Fruit fly (Drosophila melanogaster) whole organism, embryonic: ENCODE data around the gene CG32074.

ENCODE experiments used
- ATbp ChIP-seq: fragments of 200-800 bp; sonication (Bioruptor generic); optimal IDR thresholded peaks from 2 replicates; lab custom pipeline; 2017; ENCODE audit warnings: missing biosample characterization, mild to moderate bottlenecking, missing genetic modification characterization, missing genetic modification reagents
- Atf6 ChIP-seq: fragments of 200-800 bp; sonication (Bioruptor generic); IDR thresholded peaks from 2 replicates; pipeline ENCODE4 v1.3.6; 2022; ENCODE audit warnings: missing biosample characterization, missing genetic modification characterization
- BtbVII ChIP-seq: fragments of 200-800 bp; sonication (Bioruptor generic); optimal IDR thresholded peaks from 3 replicates; lab custom pipeline; 2017; ENCODE audit warnings: missing biosample characterization, mild to moderate bottlenecking, missing genetic modification characterization
- CG11504 ChIP-seq: fragments of 200-800 bp; sonication (Bioruptor generic); optimal IDR thresholded peaks from 3 replicates; lab custom pipeline; 2019; ENCODE audit warnings: missing biosample characterization, mild to moderate bottlenecking, missing genetic modification characterization, moderate library complexity
- CG12104 ChIP-seq: fragments of 200-800 bp; sonication (Bioruptor generic); optimal IDR thresholded peaks from 3 replicates; lab custom pipeline; 2016; ENCODE audit warnings: missing biosample characterization, missing genetic modification characterization
- CG13424 ChIP-seq: fragments of 200-800 bp; sonication (Bioruptor generic); optimal IDR thresholded peaks from 2 replicates; lab custom pipeline; 2019; ENCODE audit warnings: missing biosample characterization, mild to moderate bottlenecking, missing genetic modification characterization, moderate library complexity
- CG15514 ChIP-seq: fragments of 200-800 bp; sonication (Bioruptor generic); optimal IDR thresholded peaks from 3 replicates; lab custom pipeline; 2017; ENCODE audit warnings: missing biosample characterization, missing genetic modification characterization, mild to moderate bottlenecking, moderate library complexity, missing genetic modification reagents
- CG15696 ChIP-seq: fragments of 200-800 bp; sonication (Bioruptor generic); optimal IDR thresholded peaks from 2 replicates; lab custom pipeline; 2019; ENCODE audit warnings: missing biosample characterization, mild to moderate bottlenecking, missing genetic modification characterization, moderate library complexity
- CG16813 ChIP-seq: fragments of 200-800 bp; sonication (Bioruptor generic); IDR thresholded peaks from 3 replicates; pipeline ENCODE4 v1.3.6; 2022; ENCODE audit warnings: missing biosample characterization, missing genetic modification characterization; ENCODE audit not compliant: partially characterized antibody
- CG17328 ChIP-seq: fragments of 200-800 bp; sonication (Bioruptor generic); IDR thresholded peaks from 2 replicates; pipeline ENCODE4 v1.3.6; 2022; ENCODE audit warnings: missing biosample characterization, missing genetic modification characterization
- CG30431 ChIP-seq: fragments of 200-800 bp; sonication (Bioruptor generic); optimal IDR thresholded peaks from 2 replicates; lab custom pipeline; 2017; ENCODE audit warnings: missing biosample characterization, missing genetic modification characterization
- CG33213 ChIP-seq: fragments of 200-800 bp; sonication (Bioruptor generic); optimal IDR thresholded peaks from 3 replicates; lab custom pipeline; 2016; ENCODE audit warnings: missing biosample characterization, missing genetic modification characterization
- CG6254 ChIP-seq: fragments of 200-800 bp; sonication (Bioruptor generic); optimal IDR thresholded peaks from 3 replicates; lab custom pipeline; 2017; ENCODE audit warnings: mild to moderate bottlenecking, missing biosample characterization, missing genetic modification reagents, missing genetic modification characterization
- CG7357 ChIP-seq: fragments of 200-800 bp; sonication (Bioruptor generic); IDR thresholded peaks from 3 replicates; pipeline ENCODE4 v1.3.6; 2022; ENCODE audit warnings: missing biosample characterization, missing genetic modification characterization
- CG7987 ChIP-seq: fragments of 200-800 bp; sonication (Bioruptor generic); optimal IDR thresholded peaks from 2 replicates; lab custom pipeline; 2018; ENCODE audit warnings: missing biosample characterization, mild to moderate bottlenecking, missing genetic modification characterization, moderate library complexity
- CTCF ChIP-seq: fragments of 200-800 bp; sonication (Bioruptor generic); optimal IDR thresholded peaks from 2 replicates; lab custom pipeline; 2017; ENCODE audit warnings: missing biosample characterization, mild to moderate bottlenecking, missing genetic modification characterization, moderate library complexity
- Dip2 ChIP-seq: fragments of 200-800 bp; sonication (Bioruptor generic); IDR thresholded peaks from 2 replicates; pipeline ENCODE4 v1.3.6; 2022; ENCODE audit warnings: missing biosample characterization, missing genetic modification characterization
- HLH4C ChIP-seq: fragments of 200-800 bp; sonication (Bioruptor generic); IDR thresholded peaks from 3 replicates; pipeline ENCODE4 v1.3.6; 2022; ENCODE audit warnings: missing biosample characterization, missing genetic modification characterization; ENCODE audit not compliant: partially characterized antibody
- HmgZ ChIP-seq: fragments of 200-800 bp; sonication (Bioruptor generic); optimal IDR thresholded peaks from 2 replicates; lab custom pipeline; 2018; ENCODE audit warnings: missing biosample characterization, mild to moderate bottlenecking, missing genetic modification characterization
- Hr51 ChIP-seq, 2 experiments: fragments of 200-800 bp; sonication (Bioruptor generic); optimal IDR thresholded peaks; 2 replicates in 1 of 2; 3 replicates in 1 of 2; lab custom pipeline; 2016 to 2018; ENCODE audit warnings: missing biosample characterization in 2 of 2, missing genetic modification characterization in 2 of 2, mild to moderate bottlenecking in 1 of 2, moderate library complexity in 1 of 2
- Hsf ChIP-seq: fragments of 200-800 bp; sonication (Bioruptor generic); optimal IDR thresholded peaks from 3 replicates; lab custom pipeline; 2016; ENCODE audit warnings: missing biosample characterization, missing genetic modification characterization
- Lpt ChIP-seq: fragments of >200 bp; optimal IDR thresholded peaks from 2 replicates; lab custom pipeline; 2018; ENCODE audit warnings: missing biosample characterization, missing genetic modification characterization
- Myb ChIP-seq: fragments of 200-800 bp; sonication (Bioruptor generic); optimal IDR thresholded peaks from 2 replicates; lab custom pipeline; 2016; ENCODE audit warnings: missing biosample characterization, missing genetic modification characterization
- Sox102F ChIP-seq: fragments of 200-800 bp; sonication (Bioruptor generic); optimal IDR thresholded peaks from 2 replicates; lab custom pipeline; 2018; ENCODE audit warnings: missing biosample characterization, mild to moderate bottlenecking, missing genetic modification characterization, moderate library complexity
- Vsx1 ChIP-seq: fragments of 200-800 bp; sonication (Bioruptor generic); optimal IDR thresholded peaks from 2 replicates; lab custom pipeline; 2017; ENCODE audit warnings: missing biosample characterization, mild to moderate bottlenecking, missing genetic modification characterization, missing genetic modification reagents
- az2 ChIP-seq: fragments of 200-800 bp; sonication (Bioruptor generic); optimal IDR thresholded peaks from 3 replicates; lab custom pipeline; 2016; ENCODE audit warnings: missing biosample characterization, missing genetic modification characterization
- crol ChIP-seq: fragments of 200-800 bp; sonication (Bioruptor generic); IDR thresholded peaks from 2 replicates; pipeline ENCODE4 v1.3.6; 2022; ENCODE audit warnings: missing biosample characterization, missing genetic modification characterization
- dan ChIP-seq: fragments of 200-800 bp; sonication (Bioruptor generic); IDR thresholded peaks from 2 replicates; pipeline ENCODE4 v1.3.6; 2022; ENCODE audit warnings: missing biosample characterization, missing genetic modification characterization
- dmrt11E ChIP-seq: fragments of 200-800 bp; sonication (Bioruptor generic); optimal IDR thresholded peaks from 3 replicates; lab custom pipeline; 2018; ENCODE audit warnings: missing biosample characterization, mild to moderate bottlenecking, missing genetic modification characterization, moderate library complexity
- ems ChIP-seq: fragments of 200-800 bp; sonication (Bioruptor generic); optimal IDR thresholded peaks from 3 replicates; lab custom pipeline; 2016; ENCODE audit warnings: missing biosample characterization, missing genetic modification characterization
- fu2 ChIP-seq: fragments of 200-800 bp; sonication (Bioruptor generic); optimal IDR thresholded peaks from 2 replicates; lab custom pipeline; 2016; ENCODE audit warnings: missing biosample characterization, missing genetic modification characterization
- gcm ChIP-seq: fragments of 200-800 bp; sonication (Bioruptor generic); optimal IDR thresholded peaks from 2 replicates; lab custom pipeline; 2019; ENCODE audit warnings: missing biosample characterization, mild to moderate bottlenecking, missing genetic modification characterization, moderate library complexity
- knrl ChIP-seq: fragments of 200-800 bp; sonication (Bioruptor generic); IDR thresholded peaks from 3 replicates; pipeline ENCODE4 v1.3.6; 2022; ENCODE audit warnings: missing biosample characterization, missing genetic modification characterization; ENCODE audit not compliant: partially characterized antibody
- mld ChIP-seq: fragments of 200-800 bp; sonication (Bioruptor generic); IDR thresholded peaks from 3 replicates; pipeline ENCODE4 v1.3.6; 2022; ENCODE audit warnings: missing biosample characterization, missing genetic modification characterization; ENCODE audit not compliant: partially characterized antibody
- org-1 ChIP-seq: fragments of 200-800 bp; sonication (Bioruptor generic); optimal IDR thresholded peaks from 2 replicates; lab custom pipeline; 2017; ENCODE audit warnings: missing biosample characterization, missing genetic modification characterization
- repo ChIP-seq: fragments of 200-800 bp; sonication (Bioruptor generic); optimal IDR thresholded peaks from 2 replicates; lab custom pipeline; 2016; ENCODE audit warnings: missing biosample characterization, missing genetic modification characterization
- sens ChIP-seq: fragments of 200-800 bp; sonication (Bioruptor generic); peaks from one replicate; lab custom pipeline; 2016; ENCODE audit warnings: missing biosample characterization, missing genetic modification characterization
- sens-2 ChIP-seq: fragments of 200-800 bp; sonication (Bioruptor generic); IDR thresholded peaks from 2 replicates; pipeline ENCODE4 v1.3.6; 2022; ENCODE audit warnings: missing biosample characterization, missing genetic modification characterization
- shn ChIP-seq: fragments of 200-800 bp; sonication (Bioruptor generic); optimal IDR thresholded peaks from 3 replicates; lab custom pipeline; 2016; ENCODE audit warnings: missing biosample characterization, missing genetic modification characterization
- slbo ChIP-seq: fragments of 200-800 bp; sonication (Bioruptor generic); IDR thresholded peaks from 2 replicates; pipeline ENCODE4 v1.3.6; 2022; ENCODE audit warnings: missing biosample characterization, missing genetic modification characterization
- slp2 ChIP-seq: fragments of 200-800 bp; sonication (Bioruptor generic); optimal IDR thresholded peaks from 2 replicates; lab custom pipeline; 2016; ENCODE audit warnings: missing biosample characterization, missing genetic modification characterization
- sna ChIP-seq: fragments of 200-800 bp; sonication (Bioruptor generic); IDR thresholded peaks from 2 replicates; pipeline ENCODE4 v1.3.6; 2022; ENCODE audit warnings: missing biosample characterization, missing genetic modification characterization; ENCODE audit not compliant: partially characterized antibody
- tin ChIP-seq: fragments of 200-800 bp; sonication (Bioruptor generic); optimal IDR thresholded peaks from 3 replicates; lab custom pipeline; 2016; ENCODE audit warnings: missing biosample characterization, missing genetic modification characterization
- trem ChIP-seq: fragments of 200-800 bp; optimal IDR thresholded peaks from 3 replicates; lab custom pipeline; 2019; ENCODE audit warnings: missing biosample characterization, mild to moderate bottlenecking, missing genetic modification characterization, moderate library complexity
- unc-4 ChIP-seq: fragments of 200-800 bp; sonication (Bioruptor generic); IDR thresholded peaks from 2 replicates; pipeline ENCODE4 v1.3.6; 2022; ENCODE audit warnings: missing biosample characterization, missing genetic modification characterization; ENCODE audit not compliant: partially characterized antibody

Gene CG32074

DNA sequence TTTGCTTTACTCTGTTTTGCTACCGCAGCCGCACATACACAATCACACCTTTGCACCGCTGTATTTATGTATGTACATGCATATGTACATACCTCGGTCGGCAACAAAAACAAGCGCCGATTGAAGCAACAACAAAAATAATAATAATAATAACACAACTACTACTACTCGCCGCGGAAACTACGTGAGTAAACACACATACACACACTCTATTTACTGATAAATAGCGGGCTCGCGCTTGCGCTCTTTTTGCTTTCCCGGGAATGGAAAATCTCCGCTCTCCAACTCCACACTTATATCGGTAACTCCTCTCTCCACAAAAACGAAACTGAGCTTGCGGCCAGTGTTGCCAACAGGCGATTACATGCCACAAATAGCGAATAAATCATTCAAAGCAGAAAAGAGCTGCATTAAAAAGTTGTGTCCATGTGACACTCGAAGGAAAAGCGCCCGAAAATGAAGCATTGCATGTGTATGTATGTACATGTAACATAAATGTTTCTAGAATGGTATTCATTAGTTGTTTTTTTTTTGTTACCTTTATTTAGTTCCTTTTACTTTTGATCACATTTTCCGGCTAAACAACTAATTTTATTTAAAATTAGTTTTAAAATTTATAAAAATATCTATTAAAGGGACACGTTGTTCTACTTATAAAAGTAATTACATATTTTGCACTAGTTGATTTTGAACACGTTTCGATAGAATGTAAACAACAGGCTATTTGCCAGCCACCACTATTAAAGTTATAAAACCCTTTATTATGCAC, 13.3 kb downstream of the CG32074 start (continued):
- no peak for TF ChIP-seq mld (GFP tag; lab: Robert Waterston, UW)
- TF ChIP-seq BtbVII (GFP tag; lab: Kevin White, UChicago), result peak; percentile 73
- TF ChIP-seq az2 (GFP tag; lab: Kevin White, UChicago), result peak; percentile 18
- TF ChIP-seq CG33213, result peak; percentile 70
- TF ChIP-seq ATbp (GFP tag; lab: Kevin White, UChicago), result peak; percentile 94
- TF ChIP-seq trem (tag; lab: Kevin White, UChicago), result no peak
- TF ChIP-seq Lpt (GFP tag; lab: Kevin White, UChicago), result no peak
- peak; percentile 48 to 76 for TF ChIP-seq Hr51 (GFP tag; optimal IDR thresholded peaks at IDR 0.05; lab: Kevin White, UChicago)
- peak; percentile 94 for TF ChIP-seq HmgZ (tag; lab: Kevin White, UChicago)
- peak; percentile 47 for TF ChIP-seq CG12104 (GFP tag; lab: Kevin White, UChicago)
- TF ChIP-seq gcm (GFP tag; lab: Kevin White, UChicago), result peak; percentile 66
- no peak for TF ChIP-seq HLH4C (GFP tag; lab: Robert Waterston, UW)
- 0 out of 2 replicates have a peak, but pooled peaks have one; percentile 11 for TF ChIP-seq crol (GFP tag; lab: Robert Waterston, UW)
- peak; percentile 38 for TF ChIP-seq Hsf (GFP tag; lab: Kevin White, UChicago)
- peak; percentile 81 for TF ChIP-seq Atf6 (GFP tag; lab: Robert Waterston, UW)
- TF ChIP-seq CG6254 (GFP tag; lab: Kevin White, UChicago), result peak; percentile 61
- TF ChIP-seq Dip2, result no peak
- TF ChIP-seq CG15514 (GFP tag; lab: Kevin White, UChicago), result peak; percentile 73
- no peak for TF ChIP-seq CG7357 (GFP tag; lab: Robert Waterston, UW)
- 0 out of 2 replicates have a peak, but pooled peaks have one; percentile 45 for TF ChIP-seq unc-4 (GFP tag; lab: Robert Waterston, UW)
- TF ChIP-seq shn, result peak; percentile 58
- no peak for TF ChIP-seq knrl (GFP tag; lab: Robert Waterston, UW)
- peak; percentile 88 for TF ChIP-seq CG15696 (tag; lab: Kevin White, UChicago)
- no peak for TF ChIP-seq Sox102F (GFP tag; lab: Kevin White, UChicago)
- TF ChIP-seq Myb, result peak; percentile 37
- TF ChIP-seq CG16813 (GFP tag; lab: Robert Waterston, UW), result no peak
- TF ChIP-seq CG7987 (GFP tag; lab: Kevin White, UChicago), result peak; percentile 89
- no peak for TF ChIP-seq CG30431
- peak; percentile 75 for TF ChIP-seq org-1 (GFP tag; lab: Kevin White, UChicago)
- TF ChIP-seq CG17328, result peak; percentile 69
- no peak for TF ChIP-seq sna (GFP tag; lab: Robert Waterston, UW)
- TF ChIP-seq tin (GFP tag; lab: Kevin White, UChicago), result no peak
- peak; percentile 87 for TF ChIP-seq sens (GFP tag; lab: Kevin White, UChicago)
- peak; percentile 52 for TF ChIP-seq slp2 (GFP tag; lab: Kevin White, UChicago)
- peak; percentile 72 for TF ChIP-seq CG13424
- peak; percentile 49 for TF ChIP-seq repo
- no peak for TF ChIP-seq fu2 (GFP tag; lab: Kevin White, UChicago)
- no peak for TF ChIP-seq dan
- peak; percentile 44 for TF ChIP-seq dmrt11E (tag; lab: Kevin White, UChicago)
- peak; percentile 30 for TF ChIP-seq CG11504 (tag; lab: Kevin White, UChicago)
- peak; percentile 15 for TF ChIP-seq ems
- TF ChIP-seq sens-2 (GFP tag; lab: Robert Waterston, UW), result peak; percentile 68
- peak; percentile 6 for TF ChIP-seq CTCF (GFP tag; lab: Kevin White, UChicago)
- TF ChIP-seq Vsx1 (GFP tag; lab: Kevin White, UChicago), result peak; percentile 71
- TF ChIP-seq slbo (GFP tag; lab: Robert Waterston, UW), result peak; percentile 20; the same call in 1 of the 2 replicates
